Worm (Caenorhabditis elegans) whole organism, late embryonic: ENCODE results near the gene sek-5.

Source experiments
- C08G9.2 ChIP-seq: sonication (generic microtip); optimal IDR thresholded peaks from 2 replicates; lab custom pipeline; 2016; ENCODE audit warnings: mild to moderate bottlenecking, missing genetic modification characterization, moderate library complexity, missing compliant biosample characterization
- F13H6.1 ChIP-seq: sonication (generic microtip); optimal IDR thresholded peaks from 2 replicates; lab custom pipeline; 2016; ENCODE audit warnings: missing genetic modification characterization, missing compliant biosample characterization
- T23F11.4 ChIP-seq: fragments of 200-800 bp; sonication (Bioruptor generic); optimal IDR thresholded peaks from 2 replicates; lab custom pipeline; 2018; ENCODE audit warnings: mild to moderate bottlenecking, missing genetic modification characterization, missing compliant biosample characterization
- Y22D7AL.16 ChIP-seq: sonication (generic microtip); optimal IDR thresholded peaks from 2 replicates; lab custom pipeline; 2016; ENCODE audit warnings: missing genetic modification characterization, missing compliant biosample characterization
- ceh-18 ChIP-seq: sonication (generic microtip); optimal IDR thresholded peaks from 2 replicates; lab custom pipeline; 2016; ENCODE audit warnings: missing genetic modification characterization, missing compliant biosample characterization
- ceh-22 ChIP-seq: sonication (generic microtip); optimal IDR thresholded peaks from 2 replicates; lab custom pipeline; 2017; ENCODE audit warnings: missing biosample characterization, missing genetic modification characterization
- ceh-30 ChIP-seq: fragments of 150-350 bp; optimal IDR thresholded peaks from 2 replicates; lab custom pipeline; 2014; ENCODE audit warnings: missing biosample characterization, missing genetic modification characterization
- ceh-31 ChIP-seq: sonication (generic microtip); optimal IDR thresholded peaks from 2 replicates; lab custom pipeline; 2016; ENCODE audit warnings: missing genetic modification characterization, missing compliant biosample characterization
- ceh-45 ChIP-seq: fragments of 200-800 bp; sonication (Bioruptor generic); IDR thresholded peaks from 2 replicates; pipeline ENCODE4 v1.3.6; 2022; ENCODE audit warnings: missing genetic modification reagents, missing genetic modification characterization, missing compliant biosample characterization
- ceh-48 ChIP-seq: sonication (generic microtip); optimal IDR thresholded peaks from 2 replicates; lab custom pipeline; 2016; ENCODE audit warnings: missing genetic modification characterization, inconsistent platforms, missing compliant biosample characterization
- ceh-6 ChIP-seq: fragments of 200-800 bp; sonication (Bioruptor generic); optimal IDR thresholded peaks from 2 replicates; lab custom pipeline; 2018; ENCODE audit warnings: mild to moderate bottlenecking, missing genetic modification characterization, missing compliant biosample characterization
- ceh-9 ChIP-seq: sonication (generic microtip); optimal IDR thresholded peaks from 2 replicates; lab custom pipeline; 2016; ENCODE audit warnings: mild to moderate bottlenecking, missing genetic modification characterization, inconsistent platforms, missing compliant biosample characterization
- dmd-4 ChIP-seq: sonication (generic microtip); optimal IDR thresholded peaks from 2 replicates; lab custom pipeline; 2016; ENCODE audit warnings: borderline replicate concordance, missing genetic modification characterization, missing compliant biosample characterization
- dve-1 ChIP-seq: sonication (generic microtip); optimal IDR thresholded peaks from 2 replicates; lab custom pipeline; 2017; ENCODE audit warnings: antibody characterized with exemption, mild to moderate bottlenecking, missing genetic modification characterization, missing compliant biosample characterization
- elt-2 ChIP-seq: sonication (generic microtip); optimal IDR thresholded peaks from 2 replicates; lab custom pipeline; 2016; ENCODE audit warnings: missing genetic modification reagents, missing genetic modification characterization, missing compliant biosample characterization
- ets-4 ChIP-seq: sonication (generic microtip); optimal IDR thresholded peaks from 2 replicates; lab custom pipeline; 2016; ENCODE audit warnings: missing genetic modification characterization, missing compliant biosample characterization
- eyg-1 ChIP-seq: sonication (generic microtip); optimal IDR thresholded peaks from 2 replicates; lab custom pipeline; 2016; ENCODE audit warnings: missing genotype, missing genetic modification characterization, missing compliant biosample characterization
- fkh-10 ChIP-seq: fragments of 150-350 bp; optimal IDR thresholded peaks from 2 replicates; lab custom pipeline; 2014; ENCODE audit warnings: missing biosample characterization, missing genetic modification reagents, missing genetic modification characterization
- fkh-6 ChIP-seq: sonication (generic microtip); optimal IDR thresholded peaks from 2 replicates; lab custom pipeline; 2016; ENCODE audit warnings: missing genetic modification characterization, missing compliant biosample characterization
- gmeb-2 ChIP-seq: sonication (generic microtip); optimal IDR thresholded peaks from 2 replicates; lab custom pipeline; 2016; ENCODE audit warnings: missing genetic modification characterization, inconsistent platforms, missing compliant biosample characterization
- hlh-15 ChIP-seq: sonication (generic microtip); optimal IDR thresholded peaks from 2 replicates; lab custom pipeline; 2016; ENCODE audit warnings: missing genetic modification characterization, missing compliant biosample characterization
- hlh-30 ChIP-seq: sonication (generic microtip); optimal IDR thresholded peaks from 2 replicates; lab custom pipeline; 2017; ENCODE audit warnings: antibody characterized with exemption, missing genetic modification characterization, missing compliant biosample characterization; ENCODE audit not compliant: insufficient read depth
- hlh-6 ChIP-seq: sonication (generic microtip); optimal IDR thresholded peaks from 2 replicates; lab custom pipeline; 2016; ENCODE audit warnings: missing genotype, missing genetic modification characterization, missing compliant biosample characterization
- hlh-8 ChIP-seq: sonication (generic microtip); optimal IDR thresholded peaks from 2 replicates; lab custom pipeline; 2016; ENCODE audit warnings: missing genotype, missing genetic modification characterization, missing compliant biosample characterization
- lim-6 ChIP-seq: sonication (generic microtip); optimal IDR thresholded peaks from 2 replicates; lab custom pipeline; 2016; ENCODE audit warnings: missing genetic modification characterization, missing compliant biosample characterization
- madf-2 ChIP-seq: sonication (generic microtip); optimal IDR thresholded peaks from 2 replicates; lab custom pipeline; 2017; ENCODE audit warnings: missing genetic modification characterization, missing compliant biosample characterization
- nhr-11 ChIP-seq: fragments of 150-350 bp; optimal IDR thresholded peaks from 2 replicates; lab custom pipeline; 2014; ENCODE audit warnings: missing biosample characterization, missing genetic modification characterization
- odd-2 ChIP-seq: sonication (generic microtip); optimal IDR thresholded peaks from 2 replicates; lab custom pipeline; 2017; ENCODE audit warnings: antibody characterized with exemption, mild to moderate bottlenecking, missing genetic modification characterization, missing compliant biosample characterization
- pag-3 ChIP-seq: sonication (generic microtip); optimal IDR thresholded peaks from 2 replicates; lab custom pipeline; 2016; ENCODE audit warnings: missing compliant biosample characterization, missing genetic modification characterization, borderline replicate concordance
- pat-9 ChIP-seq: fragments of 200-800 bp; sonication (Bioruptor generic); optimal IDR thresholded peaks from 2 replicates; lab custom pipeline; 2018; ENCODE audit warnings: mild to moderate bottlenecking, missing genetic modification characterization, moderate library complexity, missing compliant biosample characterization
- pha-2 ChIP-seq: sonication (generic microtip); optimal IDR thresholded peaks from 2 replicates; lab custom pipeline; 2017; ENCODE audit warnings: mild to moderate bottlenecking, missing genetic modification characterization, missing compliant biosample characterization
- pqm-1 ChIP-seq: sonication (generic microtip); optimal IDR thresholded peaks from 2 replicates; lab custom pipeline; 2016; ENCODE audit warnings: missing genetic modification characterization, missing compliant biosample characterization
- ref-2 ChIP-seq: sonication (generic microtip); optimal IDR thresholded peaks from 2 replicates; lab custom pipeline; 2016; ENCODE audit warnings: missing genetic modification characterization, missing compliant biosample characterization
- rnt-1 ChIP-seq: sonication (generic microtip); optimal IDR thresholded peaks from 2 replicates; lab custom pipeline; 2016; ENCODE audit warnings: missing genetic modification characterization, missing compliant biosample characterization
- sdc-2 ChIP-seq: sonication (generic microtip); optimal IDR thresholded peaks from 2 replicates; lab custom pipeline; 2016; ENCODE audit warnings: missing genotype, missing genetic modification characterization, missing compliant biosample characterization
- sox-2 ChIP-seq: fragments of 200-800 bp; sonication (Bioruptor generic); IDR thresholded peaks from 2 replicates; pipeline ENCODE4 v1.3.6; 2022; ENCODE audit warnings: missing genetic modification reagents, missing genetic modification characterization, missing compliant biosample characterization
- syd-9 ChIP-seq: sonication (generic microtip); optimal IDR thresholded peaks from 2 replicates; lab custom pipeline; 2016; ENCODE audit warnings: mild to moderate bottlenecking, missing genetic modification characterization, moderate library complexity, missing compliant biosample characterization
- ttx-3 ChIP-seq: sonication (generic microtip); optimal IDR thresholded peaks from 2 replicates; lab custom pipeline; 2016; ENCODE audit warnings: missing genetic modification reagents, missing genetic modification characterization, missing compliant biosample characterization
- unc-3 ChIP-seq, 2 experiments: fragments of 200-800 bp in 1 of 2; sonication (Bioruptor generic) in 1 of 2; sonication (generic microtip) in 1 of 2; conservative IDR thresholded peaks in 1 of 2; optimal IDR thresholded peaks in 1 of 2; 2 replicates each; pipeline versions ENCODE4 v1.3.6 to Lab custom; 2016 to 2022; ENCODE audit warnings: missing compliant biosample characterization in 2 of 2, missing genetic modification characterization in 2 of 2, missing genetic modification reagents in 1 of 2
- unc-55 ChIP-seq: sonication (generic microtip); optimal IDR thresholded peaks from 2 replicates; lab custom pipeline; 2017; ENCODE audit warnings: missing biosample characterization, missing genetic modification reagents, missing genetic modification characterization
- unc-86 ChIP-seq: sonication (generic microtip); optimal IDR thresholded peaks from 2 replicates; lab custom pipeline; 2016; ENCODE audit warnings: missing genetic modification characterization, missing compliant biosample characterization
- ztf-16 ChIP-seq: sonication (generic microtip); optimal IDR thresholded peaks from 2 replicates; lab custom pipeline; 2017; ENCODE audit warnings: missing genetic modification characterization, missing compliant biosample characterization

The sek-5 gene

ce11 chrX:5344287-5344686 lies 33.1 kb upstream of the sek-5 start, which contains the start of gene C26B9.1:
TSS of gene C26B9.1 (plus strand) at chrX:5344587.
- no peak for TF ChIP-seq ceh-18 (tag; lab: Kevin White, UChicago)
- TF ChIP-seq dve-1 (tag; lab: Kevin White, UChicago): no peak

ce11 chrX:5346303-5346702 lies 31.1 kb upstream of the sek-5 start:
- TF ChIP-seq hlh-8 (tag; lab: Kevin White, UChicago) (no peak), eyg-1 (tag; lab: Kevin White, UChicago) (no peak), ceh-18 (tag; lab: Kevin White, UChicago) (no peak), pqm-1 (no peak)
- TF ChIP-seq, all 69 proteins: peak for 0

- TF ChIP-seq unc-55 (GFP tag; lab: Kevin White, UChicago): no peak
- TF ChIP-seq ceh-22: no peak
- TF ChIP-seq gmeb-2 (tag; lab: Kevin White, UChicago): no peak
- no peak for TF ChIP-seq syd-9 (tag; lab: Kevin White, UChicago)
- no peak for TF ChIP-seq pat-9 (tag; lab: Kevin White, UChicago)
- TF ChIP-seq lim-6 (tag; lab: Kevin White, UChicago): no peak
- no peak for TF ChIP-seq fkh-10
- TF ChIP-seq unc-3 (GFP tag; conservative IDR thresholded peaks at IDR 0.05; lab: Robert Waterston, UW): no peak
- TF ChIP-seq unc-3 (tag; optimal IDR thresholded peaks at IDR 0.05; lab: Kevin White, UChicago): no peak
- TF ChIP-seq pag-3: no peak
- TF ChIP-seq ceh-30 (tag; lab: Kevin White, UChicago): no peak
These were observed 29.6 kb upstream of the sek-5 start for ce11 chrX:5347856-5348255.

ce11 chrX:5348529-5349148 lies 28.8 kb upstream of the sek-5 start, which contains the start of gene syx-3:
TSS of gene syx-3 (plus strand) at chrX:5349098.
- TF ChIP-seq ets-4: no peak
- TF ChIP-seq dmd-4 (tag; lab: Kevin White, UChicago): no peak
- no peak for TF ChIP-seq unc-55 (GFP tag; lab: Kevin White, UChicago)
- no peak for TF ChIP-seq hlh-6
- TF ChIP-seq ceh-6 (GFP tag; lab: Kevin White, UChicago): no peak
- no peak for TF ChIP-seq ztf-16 (tag; lab: Kevin White, UChicago)
- TF ChIP-seq ref-2 (tag; lab: Kevin White, UChicago): no peak
- TF ChIP-seq hlh-30: no peak
- TF ChIP-seq fkh-6 (tag; lab: Kevin White, UChicago): no peak
- no peak for TF ChIP-seq nhr-11 (tag; lab: Kevin White, UChicago)
- no peak for TF ChIP-seq pha-2
- no peak for TF ChIP-seq odd-2 (tag; lab: Kevin White, UChicago)
- TF ChIP-seq sdc-2 (tag; lab: Kevin White, UChicago): no peak
- no peak for TF ChIP-seq dve-1 (tag; lab: Kevin White, UChicago)
- TF ChIP-seq sox-2 (GFP tag; lab: Robert Waterston, UW): no peak
- TF ChIP-seq ttx-3: no peak
- TF ChIP-seq madf-2 (tag; lab: Kevin White, UChicago): no peak
- TF ChIP-seq ceh-45 (GFP tag; lab: Robert Waterston, UW): no peak
- no peak for TF ChIP-seq rnt-1 (tag; lab: Kevin White, UChicago)

ce11 chrX:5354022-5354876 lies 23.2 kb upstream of the sek-5 start, which contains the start of gene pfn-2:
TSS of gene pfn-2 (minus strand) at chrX:5354072.
- TF ChIP-seq C08G9.2 (tag; lab: Kevin White, UChicago) (peak; percentile 52), hlh-15 (no peak), ceh-48 (tag; lab: Kevin White, UChicago) (no peak), ztf-16 (tag; lab: Kevin White, UChicago) (no peak), unc-86 (tag; lab: Kevin White, UChicago) (no peak), T23F11.4 (GFP tag; lab: Kevin White, UChicago) (no peak), sdc-2 (tag; lab: Kevin White, UChicago) (peak; percentile 27), F13H6.1 (tag; lab: Kevin White, UChicago) (peak; percentile 32), hlh-30 (no peak), rnt-1 (tag; lab: Kevin White, UChicago) (no peak), dve-1 (tag; lab: Kevin White, UChicago) (no peak), lim-6 (tag; lab: Kevin White, UChicago) (no peak), elt-2 (no peak), ceh-9 (tag; lab: Kevin White, UChicago) (peak; percentile 18), Y22D7AL.16 (no peak), eyg-1 (tag; lab: Kevin White, UChicago) (no peak), odd-2 (tag; lab: Kevin White, UChicago) (no peak), ceh-31 (peak; percentile 62)
